Worm (Caenorhabditis elegans) whole organism, L2 larva: Measurements from ENCODE around the gene larp-1.

ENCODE experiments used
- C34F6.9 ChIP-seq: fragments of 150-350 bp; optimal IDR thresholded peaks from 2 replicates; lab custom pipeline; 2014; ENCODE audit warnings: missing biosample characterization, missing genetic modification characterization
- F13H6.1 ChIP-seq: sonication (generic microtip); optimal IDR thresholded peaks from 2 replicates; lab custom pipeline; 2016; ENCODE audit warnings: missing genetic modification characterization, missing compliant biosample characterization
- Y55F3AM.14 ChIP-seq: fragments of 200-800 bp; sonication (Bioruptor generic); optimal IDR thresholded peaks from 2 replicates; lab custom pipeline; 2018; ENCODE audit warnings: mild to moderate bottlenecking, missing genetic modification characterization, missing compliant biosample characterization
- ZK546.5 ChIP-seq: sonication (generic microtip); optimal IDR thresholded peaks from 2 replicates; lab custom pipeline; 2017; ENCODE audit warnings: missing biosample characterization, missing genetic modification characterization
- alr-1 ChIP-seq: fragments of 150-350 bp; optimal IDR thresholded peaks from 2 replicates; lab custom pipeline; 2014; ENCODE audit warnings: missing biosample characterization, missing genetic modification characterization
- ama-1 ChIP-seq: fragments of 150-350 bp; optimal IDR thresholded peaks from 2 replicates; lab custom pipeline; 2018; ENCODE audit warnings: inconsistent platforms
- dmd-4 ChIP-seq: sonication (generic microtip); optimal IDR thresholded peaks from 2 replicates; lab custom pipeline; 2017; ENCODE audit warnings: missing biosample characterization, missing genetic modification characterization
- egl-27 ChIP-seq: sonication (generic microtip); optimal IDR thresholded peaks from 3 replicates; lab custom pipeline; 2017; ENCODE audit warnings: missing biosample characterization, missing genetic modification reagents, missing genetic modification characterization
- elt-1 ChIP-seq: fragments of 150-350 bp; optimal IDR thresholded peaks from 2 replicates; lab custom pipeline; 2014; ENCODE audit warnings: missing biosample characterization, missing genetic modification characterization
- elt-3 ChIP-seq: sonication (generic microtip); optimal IDR thresholded peaks from 2 replicates; lab custom pipeline; 2017; ENCODE audit warnings: missing biosample characterization, missing genetic modification characterization
- gmeb-1 ChIP-seq: fragments of 150-350 bp; optimal IDR thresholded peaks from 2 replicates; lab custom pipeline; 2014; ENCODE audit warnings: missing biosample characterization, missing genetic modification characterization
- lin-11 ChIP-seq: fragments of 150-350 bp; sonication (generic microtip); optimal IDR thresholded peaks from 2 replicates; lab custom pipeline; 2014; ENCODE audit warnings: missing biosample characterization, missing genetic modification characterization, inconsistent platforms, mixed read lengths
- lin-39 ChIP-seq: fragments of 150-350 bp; optimal IDR thresholded peaks from 2 replicates; lab custom pipeline; 2014; ENCODE audit warnings: missing biosample characterization, missing genetic modification reagents, missing genetic modification characterization
- lsy-2 ChIP-seq, 2 experiments: fragments of 150-350 bp in 1 of 2; sonication (generic microtip) in 1 of 2; optimal IDR thresholded peaks; 2 replicates each; lab custom pipeline; 2014 to 2017; ENCODE audit warnings: missing biosample characterization in 2 of 2, missing genetic modification characterization in 2 of 2
- mab-5 ChIP-seq: fragments of 150-350 bp; optimal IDR thresholded peaks from 2 replicates; lab custom pipeline; 2014; ENCODE audit warnings: missing biosample characterization, missing genetic modification characterization
- mbf-1 ChIP-seq: sonication (generic microtip); optimal IDR thresholded peaks from 2 replicates; lab custom pipeline; 2017; ENCODE audit warnings: missing biosample characterization, missing genetic modification characterization
- nhr-129 ChIP-seq: fragments of 150-350 bp; optimal IDR thresholded peaks from 2 replicates; lab custom pipeline; 2014; ENCODE audit warnings: missing biosample characterization, missing genetic modification characterization
- nhr-6 ChIP-seq: fragments of 150-350 bp; optimal IDR thresholded peaks from 2 replicates; lab custom pipeline; 2014; ENCODE audit warnings: missing biosample characterization, missing genetic modification characterization
- sma-3 ChIP-seq: sonication (generic microtip); optimal IDR thresholded peaks from 2 replicates; lab custom pipeline; 2016; ENCODE audit warnings: missing genetic modification reagents, missing genetic modification characterization, missing compliant biosample characterization
- sma-9 ChIP-seq, 2 experiments: fragments of 150-350 bp in 1 of 2; sonication (generic microtip) in 1 of 2; optimal IDR thresholded peaks; 2 replicates each; lab custom pipeline; 2014 to 2016; ENCODE audit warnings: missing genetic modification characterization in 2 of 2, mild to moderate bottlenecking in 1 of 2, missing biosample characterization in 1 of 2, missing compliant biosample characterization in 1 of 2, missing genetic modification reagents in 1 of 2, moderate library complexity in 1 of 2
- snpc-4 ChIP-seq: fragments of 150-350 bp; optimal IDR thresholded peaks from 2 replicates; lab custom pipeline; 2014; ENCODE audit warnings: missing biosample characterization, missing genetic modification characterization
- unc-39 ChIP-seq: fragments of 150-350 bp; optimal IDR thresholded peaks from 2 replicates; lab custom pipeline; 2014; ENCODE audit warnings: missing biosample characterization, missing genetic modification characterization
- ztf-11 ChIP-seq: sonication (generic microtip); optimal IDR thresholded peaks from 2 replicates; lab custom pipeline; 2017; ENCODE audit warnings: missing biosample characterization, missing genetic modification characterization

The larp-1 gene

ce11 chrIII:4962886-4963285, 54.6 kb downstream of the larp-1 start, which contains the start of gene C27F2.9 (continued):
- peak; percentile 2 for TF ChIP-seq ZK546.5 (tag; lab: Kevin White, UChicago)

- TF ChIP-seq nhr-129 (tag; lab: Kevin White, UChicago): no peak
- no peak for TF ChIP-seq mab-5 (tag; lab: Kevin White, UChicago)
- no peak for TF ChIP-seq unc-39 (tag; lab: Kevin White, UChicago)
- TF ChIP-seq lsy-2 (tag; optimal IDR thresholded peaks at IDR 0.05; lab: Kevin White, UChicago): no peak
- TF ChIP-seq sma-9 (GFP tag; optimal IDR thresholded peaks at IDR 0.05; lab: Kevin White, UChicago): no peak
- TF ChIP-seq sma-9 (tag; optimal IDR thresholded peaks at IDR 0.05; lab: Kevin White, UChicago): no peak
Observed at ce11 chrIII:4962393-4962792, 55.1 kb downstream of the larp-1 start, which contains the start of gene vps-22. Gene vps-22, minus strand, starts transcription at chrIII:4962493.

DNA sequence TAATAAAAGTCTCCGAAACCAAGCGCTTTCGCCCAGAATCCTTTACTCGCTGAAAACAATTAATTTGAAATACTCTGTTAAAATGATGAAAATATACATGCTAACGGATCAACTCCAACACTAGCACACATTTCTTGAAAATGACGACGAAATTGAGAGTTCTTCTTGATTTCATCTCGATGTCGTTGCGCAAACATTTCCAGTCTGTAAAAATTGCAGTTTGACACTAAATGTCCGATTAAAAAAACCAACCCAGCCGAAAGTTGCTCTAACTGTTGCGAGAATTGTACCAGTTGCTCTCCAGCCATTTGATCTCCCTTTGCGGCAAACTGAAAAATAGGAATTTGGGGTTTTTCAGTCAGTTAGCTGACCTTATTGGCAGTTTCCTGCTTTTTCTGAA, 56.2 kb downstream of the larp-1 start:
- no peak for TF ChIP-seq Y55F3AM.14 (GFP tag; lab: Kevin White, UChicago)
- no peak for TF ChIP-seq ztf-11 (tag; lab: Kevin White, UChicago)
- no peak for TF ChIP-seq sma-3 (GFP tag; lab: Kevin White, UChicago)
- no peak for TF ChIP-seq snpc-4 (tag; lab: Kevin White, UChicago)
- no peak for TF ChIP-seq C34F6.9 (tag; lab: Kevin White, UChicago)
- TF ChIP-seq nhr-129 (tag; lab: Kevin White, UChicago): no peak
- no peak for TF ChIP-seq alr-1 (tag; lab: Kevin White, UChicago)
- no peak for TF ChIP-seq egl-27 (tag; lab: Kevin White, UChicago)
- TF ChIP-seq dmd-4 (tag; lab: Kevin White, UChicago): no peak
- TF ChIP-seq mab-5 (tag; lab: Kevin White, UChicago): no peak

- TF ChIP-seq lin-11 (no peak), gmeb-1 (tag; lab: Kevin White, UChicago) (no peak), ama-1 (lab: Kevin White, UChicago) (no peak), elt-1 (tag; lab: Kevin White, UChicago) (no peak), C34F6.9 (tag; lab: Kevin White, UChicago) (no peak), lin-39 (tag; lab: Kevin White, UChicago) (no peak), F13H6.1 (tag; lab: Kevin White, UChicago) (no peak), elt-3 (tag; lab: Kevin White, UChicago) (no peak), mbf-1 (tag; lab: Kevin White, UChicago) (no peak), nhr-6 (no peak)
- TF ChIP-seq, all 48 proteins: peak for 0
Observed at ce11 chrIII:4960204-4960603, 57.2 kb downstream of the larp-1 start, which contains the start of gene C27F2.4. Gene C27F2.4, minus strand, starts transcription at chrIII:4960304.
